Fruit fly (Drosophila melanogaster) whole organism, embryonic: ENCODE results near the gene mora.

Source experiments
- ATbp ChIP-seq: fragments of 200-800 bp; sonication (Bioruptor generic); optimal IDR thresholded peaks from 2 replicates; lab custom pipeline; 2017; ENCODE audit warnings: missing biosample characterization, mild to moderate bottlenecking, missing genetic modification characterization, missing genetic modification reagents
- Abd-B ChIP-seq: fragments of 200-800 bp; sonication (Bioruptor generic); optimal IDR thresholded peaks from 2 replicates; lab custom pipeline; 2018; ENCODE audit warnings: missing biosample characterization, mild to moderate bottlenecking, missing genetic modification characterization, moderate library complexity
- Adf1 ChIP-seq: fragments of 200-800 bp; sonication (Bioruptor generic); IDR thresholded peaks from 2 replicates; pipeline ENCODE4 v1.3.6; 2022; ENCODE audit warnings: missing biosample characterization, missing genetic modification characterization
- Awh ChIP-seq: fragments of 200-800 bp; sonication (Bioruptor generic); IDR thresholded peaks from 2 replicates; pipeline ENCODE4, ENCODE4 v1.3.6; 2022; ENCODE audit warnings: missing biosample characterization, missing genetic modification characterization
- Blimp-1 ChIP-seq: fragments of 200-800 bp; sonication (Bioruptor generic); optimal IDR thresholded peaks from 3 replicates; lab custom pipeline; 2018; ENCODE audit warnings: missing biosample characterization, missing genetic modification characterization, mild to moderate bottlenecking, moderate library complexity, missing genetic modification reagents
- CG10431 ChIP-seq: fragments of 200-800 bp; sonication (Bioruptor generic); optimal IDR thresholded peaks from 3 replicates; lab custom pipeline; 2018; ENCODE audit warnings: missing biosample characterization, mild to moderate bottlenecking, missing genetic modification characterization
- CG10543 ChIP-seq: fragments of 200-800 bp; sonication (Bioruptor generic); optimal IDR thresholded peaks from 3 replicates; lab custom pipeline; 2017; ENCODE audit warnings: missing biosample characterization, mild to moderate bottlenecking, missing genetic modification characterization, moderate library complexity
- CG10979 ChIP-seq: fragments of 200-800 bp; sonication (Bioruptor generic); optimal IDR thresholded peaks from 2 replicates; lab custom pipeline; 2018; ENCODE audit warnings: missing biosample characterization, mild to moderate bottlenecking, missing genetic modification characterization, moderate library complexity
- CG11696 ChIP-seq: fragments of 200-800 bp; sonication (Bioruptor generic); IDR thresholded peaks from 2 replicates; pipeline ENCODE4 v1.3.6; 2022; ENCODE audit warnings: missing biosample characterization, missing genetic modification characterization
- CG15269 ChIP-seq: fragments of 200-800 bp; sonication (Bioruptor generic); optimal IDR thresholded peaks from 2 replicates; lab custom pipeline; 2018; ENCODE audit warnings: missing biosample characterization, mild to moderate bottlenecking, missing genetic modification characterization, moderate library complexity
- CG15479 ChIP-seq: fragments of 200-800 bp; sonication (Bioruptor generic); optimal IDR thresholded peaks from 3 replicates; lab custom pipeline; 2019; ENCODE audit warnings: missing biosample characterization, mild to moderate bottlenecking, missing genetic modification characterization, moderate library complexity
- CG16779 ChIP-seq: fragments of 200-800 bp; sonication (Bioruptor generic); IDR thresholded peaks from 2 replicates; pipeline ENCODE4 v1.3.6; 2022; ENCODE audit warnings: missing biosample characterization, missing genetic modification characterization
- CG17361 ChIP-seq: fragments of 200-800 bp; sonication (Bioruptor generic); IDR thresholded peaks from 3 replicates; pipeline ENCODE4 v1.3.6; 2022; ENCODE audit warnings: missing biosample characterization, missing genetic modification characterization
- CG17612 ChIP-seq: fragments of 200-800 bp; sonication (Bioruptor generic); IDR thresholded peaks from 2 replicates; pipeline ENCODE4 v1.3.6; 2022; ENCODE audit warnings: missing biosample characterization, missing genetic modification characterization
- CG17829 ChIP-seq: fragments of 200-800 bp; optimal IDR thresholded peaks from 2 replicates; lab custom pipeline; 2019; ENCODE audit warnings: missing biosample characterization, mild to moderate bottlenecking, missing genetic modification characterization, moderate library complexity
- CG18262 ChIP-seq: fragments of 200-800 bp; optimal IDR thresholded peaks from 3 replicates; lab custom pipeline; 2019; ENCODE audit warnings: missing biosample characterization, mild to moderate bottlenecking, missing genetic modification characterization, moderate library complexity
- CG18476 ChIP-seq: fragments of 200-800 bp; sonication (Bioruptor generic); optimal IDR thresholded peaks from 2 replicates; lab custom pipeline; 2016; ENCODE audit warnings: missing biosample characterization, mild to moderate bottlenecking, missing genetic modification characterization
- CG3065 ChIP-seq: fragments of 200-800 bp; sonication (Bioruptor generic); optimal IDR thresholded peaks from 2 replicates; lab custom pipeline; 2016; ENCODE audit warnings: missing biosample characterization, missing genetic modification characterization
- CG31388 ChIP-seq: fragments of 200-800 bp; sonication (Bioruptor generic); optimal IDR thresholded peaks from 2 replicates; lab custom pipeline; 2016; ENCODE audit warnings: missing biosample characterization, missing genetic modification characterization
- CG32767 ChIP-seq: fragments of 200-800 bp; sonication (Bioruptor generic); IDR thresholded peaks from 2 replicates; pipeline ENCODE4 v1.3.6; 2022; ENCODE audit warnings: missing biosample characterization, missing genetic modification characterization
- CG3726 ChIP-seq: fragments of 200-800 bp; sonication (Bioruptor generic); IDR thresholded peaks from 3 replicates; pipeline ENCODE4, ENCODE4 v1.3.6; 2022; ENCODE audit warnings: missing biosample characterization, missing genetic modification characterization
- CG4424 ChIP-seq: fragments of 200-800 bp; sonication (Bioruptor generic); optimal IDR thresholded peaks from 3 replicates; lab custom pipeline; 2016; ENCODE audit warnings: missing biosample characterization, missing genetic modification characterization
- CG7357 ChIP-seq: fragments of 200-800 bp; sonication (Bioruptor generic); IDR thresholded peaks from 3 replicates; pipeline ENCODE4 v1.3.6; 2022; ENCODE audit warnings: missing biosample characterization, missing genetic modification characterization
- CG7372 ChIP-seq: fragments of 200-800 bp; sonication (Bioruptor generic); IDR thresholded peaks from 2 replicates; pipeline ENCODE4 v1.3.6; 2022; ENCODE audit warnings: missing biosample characterization, missing genetic modification characterization
- CG7745 ChIP-seq: fragments of 200-800 bp; sonication (Bioruptor generic); optimal IDR thresholded peaks from 2 replicates; lab custom pipeline; 2018; ENCODE audit warnings: missing biosample characterization, mild to moderate bottlenecking, missing genetic modification characterization, moderate library complexity
- CG7839 ChIP-seq: fragments of 200-800 bp; sonication (Bioruptor generic); optimal IDR thresholded peaks from 3 replicates; lab custom pipeline; 2018; ENCODE audit warnings: missing biosample characterization, mild to moderate bottlenecking, missing genetic modification characterization, moderate library complexity
- CG9727 ChIP-seq: fragments of 200-800 bp; sonication (Bioruptor generic); optimal IDR thresholded peaks from 3 replicates; lab custom pipeline; 2017; ENCODE audit warnings: missing biosample characterization, mild to moderate bottlenecking, missing genetic modification characterization
- HLH4C ChIP-seq: fragments of 200-800 bp; sonication (Bioruptor generic); IDR thresholded peaks from 3 replicates; pipeline ENCODE4 v1.3.6; 2022; ENCODE audit warnings: missing biosample characterization, missing genetic modification characterization; ENCODE audit not compliant: partially characterized antibody
- HLH54F ChIP-seq: fragments of 200-800 bp; sonication (Bioruptor generic); optimal IDR thresholded peaks from 3 replicates; lab custom pipeline; 2016; ENCODE audit warnings: missing biosample characterization, missing genetic modification characterization
- HmgZ ChIP-seq: fragments of 200-800 bp; sonication (Bioruptor generic); optimal IDR thresholded peaks from 2 replicates; lab custom pipeline; 2018; ENCODE audit warnings: missing biosample characterization, mild to moderate bottlenecking, missing genetic modification characterization
- Hsf ChIP-seq: fragments of 200-800 bp; sonication (Bioruptor generic); optimal IDR thresholded peaks from 3 replicates; lab custom pipeline; 2016; ENCODE audit warnings: missing biosample characterization, missing genetic modification characterization
- Mad ChIP-seq: fragments of 200-800 bp; sonication (Bioruptor generic); optimal IDR thresholded peaks from 2 replicates; lab custom pipeline; 2016; ENCODE audit warnings: missing biosample characterization, missing genetic modification characterization
- Nf-YA ChIP-seq: fragments of 200-800 bp; sonication (Bioruptor generic); IDR thresholded peaks from 2 replicates; pipeline ENCODE4 v1.3.6; 2022; ENCODE audit warnings: missing biosample characterization, missing genetic modification characterization
- Ptx1 ChIP-seq: fragments of 200-800 bp; sonication (Bioruptor generic); IDR thresholded peaks from 2 replicates; pipeline ENCODE4 v1.3.6; 2022; ENCODE audit warnings: missing biosample characterization, missing genetic modification characterization
- Scr ChIP-seq: fragments of 200-800 bp; sonication (Bioruptor generic); IDR thresholded peaks from 2 replicates; pipeline ENCODE4 v1.3.6; 2022; ENCODE audit warnings: missing biosample characterization, missing genetic modification characterization; ENCODE audit not compliant: partially characterized antibody
- Xrp1 ChIP-seq: fragments of 200-800 bp; sonication (Bioruptor generic); IDR thresholded peaks from 2 replicates; pipeline ENCODE4 v1.3.6; 2022; ENCODE audit warnings: missing biosample characterization, missing genetic modification characterization
- bab2 ChIP-seq: fragments of 200-800 bp; sonication (Bioruptor generic); optimal IDR thresholded peaks from 2 replicates; lab custom pipeline; 2016; ENCODE audit warnings: missing biosample characterization, missing genetic modification characterization
- dmrt99B ChIP-seq: fragments of 200-800 bp; sonication (Bioruptor generic); optimal IDR thresholded peaks from 2 replicates; lab custom pipeline; 2018; ENCODE audit warnings: missing biosample characterization, mild to moderate bottlenecking, missing genetic modification characterization, moderate library complexity
- exex ChIP-seq: fragments of 200-800 bp; sonication (Bioruptor generic); optimal IDR thresholded peaks from 4 replicates; lab custom pipeline; 2018; ENCODE audit warnings: missing biosample characterization, mild to moderate bottlenecking, missing genetic modification characterization, moderate library complexity
- gsb ChIP-seq: fragments of 200-800 bp; sonication (Bioruptor generic); IDR thresholded peaks from 2 replicates; pipeline ENCODE4 v1.3.6; 2022; ENCODE audit warnings: missing biosample characterization, missing genetic modification characterization
- insv ChIP-seq, 2 experiments: fragments of 200-800 bp; sonication (Bioruptor generic); optimal IDR thresholded peaks; 3 replicates each; lab custom pipeline; 2016 to 2018; ENCODE audit warnings: missing biosample characterization in 2 of 2, missing genetic modification characterization in 2 of 2
- kah ChIP-seq: fragments of 200-800 bp; sonication (Bioruptor generic); optimal IDR thresholded peaks from 2 replicates; lab custom pipeline; 2018; ENCODE audit warnings: missing biosample characterization, mild to moderate bottlenecking, missing genetic modification characterization
- klu ChIP-seq: fragments of 200-800 bp; sonication (Bioruptor generic); IDR thresholded peaks from 2 replicates; pipeline ENCODE4 v1.3.6; 2022; ENCODE audit warnings: missing biosample characterization, missing genetic modification characterization
- lilli ChIP-seq: fragments of 200-800 bp; sonication (Bioruptor generic); optimal IDR thresholded peaks from 3 replicates; lab custom pipeline; 2016; ENCODE audit warnings: missing biosample characterization, missing genetic modification characterization
- pfk ChIP-seq: fragments of 200-800 bp; sonication (Bioruptor generic); optimal IDR thresholded peaks from 2 replicates; lab custom pipeline; 2018; ENCODE audit warnings: missing biosample characterization, mild to moderate bottlenecking, missing genetic modification characterization, moderate library complexity
- ro ChIP-seq: fragments of 200-800 bp; sonication (Bioruptor generic); IDR thresholded peaks from 2 replicates; pipeline ENCODE4 v1.3.6; 2022; ENCODE audit warnings: missing biosample characterization, missing genetic modification characterization
- ssp ChIP-seq: fragments of 200-800 bp; sonication (Bioruptor generic); IDR thresholded peaks from 2 replicates; pipeline ENCODE4 v1.3.6; 2022; ENCODE audit warnings: missing biosample characterization, missing genetic modification characterization
- tio ChIP-seq: fragments of 200-800 bp; sonication (Bioruptor generic); optimal IDR thresholded peaks from 2 replicates; lab custom pipeline; 2017; ENCODE audit warnings: missing biosample characterization, missing genetic modification characterization, inconsistent platforms
- trem ChIP-seq: fragments of 200-800 bp; optimal IDR thresholded peaks from 3 replicates; lab custom pipeline; 2019; ENCODE audit warnings: missing biosample characterization, mild to moderate bottlenecking, missing genetic modification characterization, moderate library complexity
- twi ChIP-seq: fragments of 200-800 bp; optimal IDR thresholded peaks from 2 replicates; lab custom pipeline; 2019; ENCODE audit warnings: missing biosample characterization, mild to moderate bottlenecking, missing genetic modification characterization, moderate library complexity
- zen ChIP-seq: fragments of 200-800 bp; sonication (Bioruptor generic); optimal IDR thresholded peaks from 3 replicates; lab custom pipeline; 2018; ENCODE audit warnings: missing biosample characterization, mild to moderate bottlenecking, missing genetic modification characterization, moderate library complexity
- zf30C ChIP-seq: fragments of 200-800 bp; sonication (Bioruptor generic); optimal IDR thresholded peaks from 3 replicates; lab custom pipeline; 2018; ENCODE audit warnings: missing biosample characterization, mild to moderate bottlenecking, missing genetic modification characterization

mora gene

dm6 chr3R:24226744-24227143 is 40.6 kb downstream of the mora start, which contains the start of the genes Spps and CG13609 (continued):
- TF ChIP-seq zen (tag; lab: Kevin White, UChicago) (no peak), CG4424 (GFP tag; lab: Kevin White, UChicago) (no peak), CG31388 (no peak), CG32767 (GFP tag; lab: Robert Waterston, UW) (no peak), Adf1 (GFP tag; lab: Robert Waterston, UW) (no peak), CG10431 (GFP tag; lab: Kevin White, UChicago) (peak; percentile 46), ATbp (GFP tag; lab: Kevin White, UChicago) (no peak), Nf-YA (GFP tag; lab: Robert Waterston, UW) (0 out of 2 replicates have a peak, but pooled peaks have one; percentile 20), Scr (peak; percentile 91), HmgZ (tag; lab: Kevin White, UChicago) (peak; percentile 71), CG7372 (GFP tag; lab: Robert Waterston, UW) (no peak), HLH4C (peak; percentile 100), Hsf (GFP tag; lab: Kevin White, UChicago) (no peak), klu (GFP tag; lab: Robert Waterston, UW) (no peak), CG15479 (GFP tag; lab: Kevin White, UChicago) (no peak), CG3065 (GFP tag; lab: Kevin White, UChicago) (no peak), gsb (GFP tag; lab: Robert Waterston, UW) (no peak), ro (GFP tag; lab: Robert Waterston, UW) (no peak), CG18476 (GFP tag; lab: Kevin White, UChicago) (no peak), pfk (GFP tag; lab: Kevin White, UChicago) (no peak), CG11696 (GFP tag; lab: Robert Waterston, UW) (no peak), ssp (no peak), Awh (GFP tag; lab: Robert Waterston, UW) (no peak), CG10979 (no peak), kah (GFP tag; lab: Kevin White, UChicago) (no peak), twi (tag; lab: Kevin White, UChicago) (no peak), tio (no peak), Xrp1 (no peak), CG17829 (peak; percentile 55), CG7839 (no peak), Blimp-1 (peak; percentile 97), Mad (GFP tag; lab: Kevin White, UChicago) (no peak), CG3726 (GFP tag; lab: Robert Waterston, UW) (no peak), lilli (peak; percentile 47), Ptx1 (GFP tag; lab: Robert Waterston, UW) (no peak), trem (tag; lab: Kevin White, UChicago) (peak; percentile 88), CG17612 (GFP tag; lab: Robert Waterston, UW) (no peak), CG9727 (GFP tag; lab: Kevin White, UChicago) (no peak), Abd-B (no peak), CG7357 (GFP tag; lab: Robert Waterston, UW) (no peak), CG16779 (GFP tag; lab: Robert Waterston, UW) (no peak), CG10543 (GFP tag; lab: Kevin White, UChicago) (no peak), zf30C (GFP tag; lab: Kevin White, UChicago) (peak; percentile 7), exex (tag; lab: Kevin White, UChicago) (no peak), bab2 (GFP tag; lab: Kevin White, UChicago) (no peak), insv (GFP tag; optimal IDR thresholded peaks at IDR 0.05; lab: Kevin White, UChicago) (peak in 1 of 2 experiments; percentile 16), CG7745 (tag; lab: Kevin White, UChicago) (no peak), CG15269 (tag; lab: Kevin White, UChicago) (no peak), CG17361 (GFP tag; lab: Robert Waterston, UW) (no peak), dmrt99B (tag; lab: Kevin White, UChicago) (no peak), HLH54F (GFP tag; lab: Kevin White, UChicago) (no peak), CG18262 (tag; lab: Kevin White, UChicago) (no peak)
